Fruit fly (Drosophila melanogaster): ENCODE data around the gene CG31730.

CG31730 gene

DNA sequence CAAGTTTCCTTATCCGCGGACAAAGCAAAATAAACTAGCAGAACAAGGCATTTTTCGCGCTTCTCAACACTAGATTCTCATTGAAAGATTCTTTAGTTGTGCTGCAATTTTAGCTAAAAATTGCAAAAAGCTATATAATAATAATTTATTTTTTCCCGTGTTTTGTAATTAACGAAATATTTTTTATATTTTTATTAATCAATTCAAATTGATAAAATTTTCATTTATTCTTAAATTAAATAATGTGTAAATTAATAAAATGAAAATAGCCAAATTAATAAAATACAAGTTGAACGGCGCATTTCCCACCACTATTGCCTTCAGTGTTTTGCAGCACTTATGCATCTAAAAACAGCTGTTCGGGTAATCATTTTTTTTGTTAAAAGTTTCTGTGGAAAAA is 26.9 kb upstream of the CG31730 start, which contains the start of the genes Drep4 and Uvrag (continued):
- TF ChIP-seq bsh (GFP tag; optimal IDR thresholded peaks at IDR 0.05) (peak in 1 of 2 experiments; percentile 59), CG17829 (tag; optimal IDR thresholded peaks at IDR 0.05) (peak; percentile 81), insv (GFP tag; optimal IDR thresholded peaks at IDR 0.05) (peak in 1 of 2 experiments; percentile 73), CG3726 (GFP tag; IDR thresholded peaks at IDR 0.05) (no peak), CG4707 (GFP tag; optimal IDR thresholded peaks at IDR 0.05) (no peak), HLH3B (GFP tag; IDR thresholded peaks at IDR 0.05) (0 out of 2 replicates have a peak, but pooled peaks have one; percentile 16), kah (GFP tag; optimal IDR thresholded peaks at IDR 0.05) (no peak), CG8290 (GFP tag; optimal IDR thresholded peaks at IDR 0.05) (peak; percentile 32), CG8290 (tag; optimal IDR thresholded peaks at IDR 0.05) (no peak), CG16863 (GFP tag; optimal IDR thresholded peaks at IDR 0.05) (no peak), Jarid2 (GFP tag; optimal IDR thresholded peaks at IDR 0.05) (no peak), NC2α (GFP tag; optimal IDR thresholded peaks at IDR 0.05) (no peak), z (GFP tag; IDR thresholded peaks at IDR 0.05) (no peak), gem (tag; optimal IDR thresholded peaks at IDR 0.05) (peak; percentile 86), org-1 (GFP tag; optimal IDR thresholded peaks at IDR 0.05) (no peak), CG2202 (tag; optimal IDR thresholded peaks at IDR 0.05) (no peak), CG14710 (tag; optimal IDR thresholded peaks at IDR 0.05) (peak; percentile 73), pho (GFP tag; optimal IDR thresholded peaks at IDR 0.05) (peak; percentile 1), Ravus (GFP tag; IDR thresholded peaks at IDR 0.05) (no peak; the same call in 1 of the 2 replicates), Oli (tag; optimal IDR thresholded peaks at IDR 0.05) (peak; percentile 62), Hr51 (GFP tag; optimal IDR thresholded peaks at IDR 0.05) (no peak), wek (GFP tag; optimal IDR thresholded peaks at IDR 0.05) (no peak), CG9609 (GFP tag; optimal IDR thresholded peaks at IDR 0.05) (no peak), NC2β (GFP tag; optimal IDR thresholded peaks at IDR 0.05) (no peak), CG10543 (GFP tag; optimal IDR thresholded peaks at IDR 0.05) (no peak), abd-A (tag; optimal IDR thresholded peaks at IDR 0.05) (no peak), Side (GFP tag; optimal IDR thresholded peaks at IDR 0.05) (no peak), lmd (GFP tag; IDR thresholded peaks at IDR 0.05) (peak; percentile 40; the same call in 1 of the 2 replicates), bbx (GFP tag; IDR thresholded peaks at IDR 0.05; ENCODE audit: partially characterized antibody) (no peak), ranshi (GFP tag; IDR thresholded peaks at IDR 0.05) (0 out of 2 replicates have a peak, but pooled peaks have one; percentile 57), CG10431 (GFP tag; optimal IDR thresholded peaks at IDR 0.05) (peak; percentile 26), Dll (GFP tag; IDR thresholded peaks at IDR 0.05; ENCODE audit: partially characterized antibody) (no peak), CG10565 (GFP tag; optimal IDR thresholded peaks at IDR 0.05) (no peak), az2 (GFP tag; optimal IDR thresholded peaks at IDR 0.05) (peak; percentile 60), CG9215 (GFP tag; IDR thresholded peaks at IDR 0.05) (peak; percentile 71), sima (GFP tag; optimal IDR thresholded peaks at IDR 0.05) (no peak), CG12659 (GFP tag; optimal IDR thresholded peaks at IDR 0.05) (peak; percentile 67), H2.0 (GFP tag; IDR thresholded peaks at IDR 0.05) (no peak), CG33557 (GFP tag; optimal IDR thresholded peaks at IDR 0.05) (peak; percentile 59), CG18011 (GFP tag; optimal IDR thresholded peaks at IDR 0.05) (no peak), CG12769 (tag; optimal IDR thresholded peaks at IDR 0.05) (no peak), sr (GFP tag; IDR thresholded peaks at IDR 0.05) (no peak), CG42726 (GFP tag; IDR thresholded peaks at IDR 0.05; ENCODE audit: partially characterized antibody) (no peak), knrl (GFP tag; IDR thresholded peaks at IDR 0.05; ENCODE audit: partially characterized antibody) (no peak; the same call in 2 of the 3 replicates), CG3847 (GFP tag; IDR thresholded peaks at IDR 0.05) (peak; percentile 85), Asciz (GFP tag; optimal IDR thresholded peaks at IDR 0.05) (no peak), CG7987 (GFP tag; optimal IDR thresholded peaks at IDR 0.05) (no peak), CG15479 (GFP tag; optimal IDR thresholded peaks at IDR 0.05) (no peak), CG33213 (GFP tag; optimal IDR thresholded peaks at IDR 0.05) (no peak), E2f2 (GFP tag; IDR thresholded peaks at IDR 0.05) (no peak)

Data from whole organism, embryonic.